Fruit fly (Drosophila melanogaster) whole organism, embryonic: ENCODE results near the gene CG43630.
A peak's percentile ranks its signal among the peaks of the same experiment; 100 is the strongest.

Experiments used
- BEAF-32 ChIP-seq: fragments of 200-800 bp; sonication (Bioruptor generic); optimal IDR thresholded peaks from 3 replicates; lab custom pipeline; 2017; ENCODE audit warnings: missing biosample characterization, missing genetic modification characterization, mild to moderate bottlenecking, moderate library complexity, missing genetic modification reagents
- BtbVII ChIP-seq: fragments of 200-800 bp; sonication (Bioruptor generic); optimal IDR thresholded peaks from 3 replicates; lab custom pipeline; 2017; ENCODE audit warnings: missing biosample characterization, mild to moderate bottlenecking, missing genetic modification characterization
- CG10366 ChIP-seq: fragments of 200-800 bp; sonication (Bioruptor generic); IDR thresholded peaks from 2 replicates; pipeline ENCODE4 v1.3.6; 2022; ENCODE audit warnings: missing biosample characterization, missing genetic modification characterization
- CG10543 ChIP-seq: fragments of 200-800 bp; sonication (Bioruptor generic); optimal IDR thresholded peaks from 3 replicates; lab custom pipeline; 2017; ENCODE audit warnings: missing biosample characterization, mild to moderate bottlenecking, missing genetic modification characterization, moderate library complexity
- CG11398 ChIP-seq: fragments of 200-800 bp; sonication (Bioruptor generic); optimal IDR thresholded peaks from 2 replicates; lab custom pipeline; 2016; ENCODE audit warnings: missing biosample characterization, missing genetic modification characterization
- CG12155 ChIP-seq: fragments of 200-800 bp; sonication (Bioruptor generic); optimal IDR thresholded peaks from 3 replicates; lab custom pipeline; 2016; ENCODE audit warnings: missing biosample characterization, missing genetic modification characterization
- CG14965 ChIP-seq: fragments of 200-800 bp; sonication (Bioruptor generic); optimal IDR thresholded peaks from 2 replicates; lab custom pipeline; 2016; ENCODE audit warnings: missing biosample characterization, missing genetic modification characterization, borderline replicate concordance
- CG15011 ChIP-seq: fragments of 200-800 bp; sonication (Bioruptor generic); optimal IDR thresholded peaks from 3 replicates; lab custom pipeline; 2018; ENCODE audit warnings: missing biosample characterization, mild to moderate bottlenecking, missing genetic modification characterization
- CG15269 ChIP-seq: fragments of 200-800 bp; sonication (Bioruptor generic); optimal IDR thresholded peaks from 2 replicates; lab custom pipeline; 2018; ENCODE audit warnings: missing biosample characterization, mild to moderate bottlenecking, missing genetic modification characterization, moderate library complexity
- CG18262 ChIP-seq: fragments of 200-800 bp; optimal IDR thresholded peaks from 3 replicates; lab custom pipeline; 2019; ENCODE audit warnings: missing biosample characterization, mild to moderate bottlenecking, missing genetic modification characterization, moderate library complexity
- CG2116 ChIP-seq: fragments of 200-800 bp; sonication (Bioruptor generic); optimal IDR thresholded peaks from 3 replicates; lab custom pipeline; 2018; ENCODE audit warnings: missing biosample characterization, mild to moderate bottlenecking, missing genetic modification characterization
- CG2120 ChIP-seq: fragments of 200-800 bp; sonication (Bioruptor generic); optimal IDR thresholded peaks from 3 replicates; lab custom pipeline; 2016; ENCODE audit warnings: missing biosample characterization, missing genetic modification characterization
- CG30020 ChIP-seq: fragments of 200-800 bp; optimal IDR thresholded peaks from 2 replicates; lab custom pipeline; 2019; ENCODE audit warnings: missing biosample characterization, mild to moderate bottlenecking, missing genetic modification characterization, moderate library complexity
- CG3281 ChIP-seq: fragments of 200-800 bp; sonication (Bioruptor generic); optimal IDR thresholded peaks from 3 replicates; lab custom pipeline; 2017; ENCODE audit warnings: missing biosample characterization, mild to moderate bottlenecking, missing genetic modification characterization
- CG34224 ChIP-seq: fragments of 200-800 bp; sonication (Bioruptor generic); IDR thresholded peaks from 3 replicates; pipeline ENCODE4 v1.3.6; 2022; ENCODE audit warnings: missing biosample characterization, missing genetic modification characterization; ENCODE audit not compliant: partially characterized antibody
- CG34422 ChIP-seq: fragments of 200-800 bp; sonication (Bioruptor generic); IDR thresholded peaks from 3 replicates; pipeline ENCODE4 v1.3.6; 2022; ENCODE audit warnings: missing biosample characterization, missing genetic modification characterization
- CG5245 ChIP-seq: fragments of 200-800 bp; sonication (Bioruptor generic); optimal IDR thresholded peaks from 3 replicates; lab custom pipeline; 2016; ENCODE audit warnings: missing biosample characterization, missing genetic modification characterization
- CG7987 ChIP-seq: fragments of 200-800 bp; sonication (Bioruptor generic); optimal IDR thresholded peaks from 2 replicates; lab custom pipeline; 2018; ENCODE audit warnings: missing biosample characterization, mild to moderate bottlenecking, missing genetic modification characterization, moderate library complexity
- CG9215 ChIP-seq: fragments of 200-800 bp; sonication (Bioruptor generic); IDR thresholded peaks from 2 replicates; pipeline ENCODE4 v1.3.6; 2022; ENCODE audit warnings: missing biosample characterization, missing genetic modification characterization
- CG9727 ChIP-seq: fragments of 200-800 bp; sonication (Bioruptor generic); optimal IDR thresholded peaks from 3 replicates; lab custom pipeline; 2017; ENCODE audit warnings: missing biosample characterization, mild to moderate bottlenecking, missing genetic modification characterization
- D19A ChIP-seq: fragments of 200-800 bp; optimal IDR thresholded peaks from 3 replicates; lab custom pipeline; 2019; ENCODE audit warnings: missing biosample characterization, mild to moderate bottlenecking, missing genetic modification characterization, moderate library complexity
- Dek ChIP-seq: fragments of 200-800 bp; sonication (Bioruptor generic); optimal IDR thresholded peaks from 3 replicates; lab custom pipeline; 2019; ENCODE audit warnings: missing biosample characterization, mild to moderate bottlenecking, missing genetic modification characterization, moderate library complexity
- Elba2 ChIP-seq: fragments of 200-800 bp; sonication (Bioruptor generic); optimal IDR thresholded peaks from 3 replicates; lab custom pipeline; 2016; ENCODE audit warnings: missing biosample characterization, missing genetic modification characterization
- H2.0 ChIP-seq: fragments of 200-800 bp; sonication (Bioruptor generic); IDR thresholded peaks from 2 replicates; pipeline ENCODE4 v1.3.6; 2022; ENCODE audit warnings: missing biosample characterization, missing genetic modification characterization
- HLHmδ ChIP-seq: fragments of 200-800 bp; sonication (Bioruptor generic); optimal IDR thresholded peaks from 2 replicates; lab custom pipeline; 2018; ENCODE audit warnings: missing biosample characterization, mild to moderate bottlenecking, missing genetic modification characterization, moderate library complexity
- Hand ChIP-seq: fragments of 200-800 bp; sonication (Bioruptor generic); optimal IDR thresholded peaks from 2 replicates; lab custom pipeline; 2017; ENCODE audit warnings: mild to moderate bottlenecking, missing biosample characterization, missing genetic modification reagents, missing genetic modification characterization
- HmgZ ChIP-seq: fragments of 200-800 bp; sonication (Bioruptor generic); optimal IDR thresholded peaks from 2 replicates; lab custom pipeline; 2018; ENCODE audit warnings: missing biosample characterization, mild to moderate bottlenecking, missing genetic modification characterization
- Hmx ChIP-seq: fragments of 200-800 bp; sonication (Bioruptor generic); optimal IDR thresholded peaks from 2 replicates; lab custom pipeline; 2016; ENCODE audit warnings: missing biosample characterization, missing genetic modification characterization
- Mrtf ChIP-seq: fragments of 200-800 bp; sonication (Bioruptor generic); IDR thresholded peaks from 3 replicates; pipeline ENCODE4 v1.3.6; 2022; ENCODE audit warnings: missing biosample characterization, missing genetic modification characterization
- Rx ChIP-seq: fragments of 200-800 bp; sonication (Bioruptor generic); IDR thresholded peaks from 2 replicates; pipeline ENCODE4 v1.3.6; 2022; ENCODE audit warnings: missing biosample characterization, missing genetic modification characterization
- Sox100B ChIP-seq: fragments of 200-800 bp; sonication (Bioruptor generic); optimal IDR thresholded peaks from 3 replicates; lab custom pipeline; 2018; ENCODE audit warnings: missing biosample characterization, mild to moderate bottlenecking, missing genetic modification characterization
- Spps ChIP-seq: fragments of 200-800 bp; sonication (Bioruptor generic); optimal IDR thresholded peaks from 2 replicates; lab custom pipeline; 2018; ENCODE audit warnings: missing biosample characterization, mild to moderate bottlenecking, missing genetic modification characterization
- Usf ChIP-seq: fragments of 200-800 bp; sonication (Bioruptor generic); optimal IDR thresholded peaks from 2 replicates; lab custom pipeline; 2017; ENCODE audit warnings: missing genotype, missing biosample characterization, missing genetic modification characterization
- aop ChIP-seq: fragments of 200-800 bp; sonication (Bioruptor generic); IDR thresholded peaks from 2 replicates; pipeline ENCODE4 v1.3.6; 2022; ENCODE audit warnings: missing biosample characterization, missing genetic modification characterization
- crp ChIP-seq, 2 experiments: fragments of 200-800 bp; sonication (Bioruptor generic); optimal IDR thresholded peaks; 2 replicates in 1 of 2; 3 replicates in 1 of 2; lab custom pipeline; 2017; ENCODE audit warnings: missing biosample characterization in 2 of 2, missing genetic modification characterization in 2 of 2, mild to moderate bottlenecking in 1 of 2, moderate library complexity in 1 of 2
- ems ChIP-seq: fragments of 200-800 bp; sonication (Bioruptor generic); optimal IDR thresholded peaks from 3 replicates; lab custom pipeline; 2016; ENCODE audit warnings: missing biosample characterization, missing genetic modification characterization
- exex ChIP-seq: fragments of 200-800 bp; sonication (Bioruptor generic); optimal IDR thresholded peaks from 4 replicates; lab custom pipeline; 2018; ENCODE audit warnings: missing biosample characterization, mild to moderate bottlenecking, missing genetic modification characterization, moderate library complexity
- ftz-f1 ChIP-seq: fragments of 200-800 bp; sonication (Bioruptor generic); optimal IDR thresholded peaks from 2 replicates; lab custom pipeline; 2016; ENCODE audit warnings: missing biosample characterization, missing genetic modification characterization
- grau ChIP-seq: fragments of 200-800 bp; optimal IDR thresholded peaks from 3 replicates; lab custom pipeline; 2019; ENCODE audit warnings: missing biosample characterization, mild to moderate bottlenecking, missing genetic modification characterization, moderate library complexity
- ind ChIP-seq: fragments of 200-800 bp; sonication (Bioruptor generic); optimal IDR thresholded peaks from 3 replicates; lab custom pipeline; 2016; ENCODE audit warnings: missing biosample characterization, missing genetic modification characterization
- insv ChIP-seq, 2 experiments: fragments of 200-800 bp; sonication (Bioruptor generic); optimal IDR thresholded peaks; 3 replicates each; lab custom pipeline; 2016 to 2018; ENCODE audit warnings: missing biosample characterization in 2 of 2, missing genetic modification characterization in 2 of 2
- lilli ChIP-seq: fragments of 200-800 bp; sonication (Bioruptor generic); optimal IDR thresholded peaks from 3 replicates; lab custom pipeline; 2016; ENCODE audit warnings: missing biosample characterization, missing genetic modification characterization
- prd ChIP-seq, 3 experiments: fragments of >200 bp in 2 of 3; fragments of 200-800 bp in 1 of 3; sonication (Bioruptor generic) in 1 of 3; optimal IDR thresholded peaks in 2 of 3; IDR thresholded peaks in 1 of 3; 2 replicates in 2 of 3; 3 replicates in 1 of 3; pipeline versions ENCODE4 v1.3.6 to Lab custom; 2017 to 2022; ENCODE audit warnings: missing biosample characterization in 1 of 3, missing genetic modification characterization in 1 of 3
- slou ChIP-seq: fragments of 200-800 bp; sonication (Bioruptor generic); optimal IDR thresholded peaks from 3 replicates; lab custom pipeline; 2016; ENCODE audit warnings: missing biosample characterization, missing genetic modification characterization
- tgo ChIP-seq: fragments of 200-800 bp; sonication (Bioruptor generic); IDR thresholded peaks from 3 replicates; pipeline ENCODE4 v1.3.6; 2022; ENCODE audit warnings: missing biosample characterization, missing genetic modification characterization
- ttk ChIP-seq: fragments of 200-800 bp; sonication (Bioruptor generic); IDR thresholded peaks from 2 replicates; pipeline ENCODE4 v2.1.2; 2022; ENCODE audit warnings: missing biosample characterization, missing genetic modification characterization
- vnd ChIP-seq: fragments of 200-800 bp; sonication (Bioruptor generic); IDR thresholded peaks from 3 replicates; pipeline ENCODE4 v1.3.6; 2022; ENCODE audit warnings: missing biosample characterization, missing genetic modification characterization; ENCODE audit not compliant: partially characterized antibody
- zen ChIP-seq: fragments of 200-800 bp; sonication (Bioruptor generic); optimal IDR thresholded peaks from 3 replicates; lab custom pipeline; 2018; ENCODE audit warnings: missing biosample characterization, mild to moderate bottlenecking, missing genetic modification characterization, moderate library complexity

CG43630 gene

DNA sequence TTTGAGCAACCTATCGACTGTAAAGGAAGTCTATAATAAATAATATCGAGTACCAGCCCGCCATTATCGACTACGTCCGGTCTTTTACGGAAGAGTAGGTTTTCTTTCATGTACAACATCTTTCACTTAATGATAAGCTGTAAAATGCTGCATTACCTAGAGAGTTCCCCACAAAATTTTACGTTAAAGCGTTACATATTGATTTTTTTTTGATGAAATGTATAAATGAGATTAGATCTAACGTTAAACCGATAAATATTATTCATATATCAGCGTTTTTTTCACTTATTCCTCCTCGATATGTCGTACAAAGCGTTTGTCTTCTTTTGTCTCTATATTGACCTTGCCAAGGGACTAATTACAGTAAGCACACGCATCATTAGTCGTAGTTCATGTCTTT, 41.4 kb downstream of the CG43630 start, which contains the start of gene CG11598:
Gene CG11598, plus strand, starts transcription at position 301 of the 400 bp plus-strand sequence.
- no peak for TF ChIP-seq CG5245
- TF ChIP-seq CG10366 (GFP tag; lab: Robert Waterston, UW): no peak
- no peak for TF ChIP-seq aop (GFP tag; lab: Robert Waterston, UW)
- TF ChIP-seq CG7987 (GFP tag; lab: Kevin White, UChicago): no peak
- TF ChIP-seq CG11398: no peak
- TF ChIP-seq Rx (GFP tag; lab: Robert Waterston, UW): no peak

DNA sequence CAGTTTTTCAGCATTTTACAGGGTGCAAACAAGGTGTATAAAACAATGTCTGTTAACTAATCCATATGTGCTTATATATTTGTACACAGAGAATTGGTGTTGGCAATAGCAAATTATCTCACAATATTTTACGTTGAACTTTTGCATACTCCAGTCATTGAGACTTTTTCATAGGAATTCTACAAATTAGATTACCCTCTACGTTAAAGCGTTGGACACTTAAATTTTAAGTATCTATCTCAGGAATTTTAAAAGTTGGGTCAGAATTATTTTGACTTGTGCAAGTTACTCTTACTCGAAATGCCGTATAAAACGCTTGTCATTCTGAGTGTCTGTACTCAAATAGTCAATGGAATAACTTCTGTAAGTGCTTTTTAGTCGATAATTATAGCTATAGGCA, 43.0 kb downstream of the CG43630 start, which contains the start of gene CG18530:
Gene CG18530, plus strand, starts transcription at position 301 of the 400 bp plus-strand sequence.
- TF ChIP-seq CG34224 (GFP tag; lab: Robert Waterston, UW) (no peak), CG10543 (GFP tag; lab: Kevin White, UChicago) (no peak), D19A (tag; lab: Kevin White, UChicago) (no peak), slou (no peak), Spps (tag; lab: Kevin White, UChicago) (no peak), CG3281 (GFP tag; lab: Kevin White, UChicago) (no peak), tgo (GFP tag; lab: Robert Waterston, UW) (no peak), Sox100B (GFP tag; lab: Kevin White, UChicago) (no peak), CG2120 (no peak), Dek (tag; lab: Kevin White, UChicago) (no peak), Usf (GFP tag; lab: Kevin White, UChicago) (no peak), CG2116 (GFP tag; lab: Kevin White, UChicago) (no peak), BtbVII (GFP tag; lab: Kevin White, UChicago) (no peak), CG18262 (tag; lab: Kevin White, UChicago) (no peak), ftz-f1 (GFP tag; lab: Kevin White, UChicago) (no peak), CG15269 (tag; lab: Kevin White, UChicago) (no peak)

DNA sequence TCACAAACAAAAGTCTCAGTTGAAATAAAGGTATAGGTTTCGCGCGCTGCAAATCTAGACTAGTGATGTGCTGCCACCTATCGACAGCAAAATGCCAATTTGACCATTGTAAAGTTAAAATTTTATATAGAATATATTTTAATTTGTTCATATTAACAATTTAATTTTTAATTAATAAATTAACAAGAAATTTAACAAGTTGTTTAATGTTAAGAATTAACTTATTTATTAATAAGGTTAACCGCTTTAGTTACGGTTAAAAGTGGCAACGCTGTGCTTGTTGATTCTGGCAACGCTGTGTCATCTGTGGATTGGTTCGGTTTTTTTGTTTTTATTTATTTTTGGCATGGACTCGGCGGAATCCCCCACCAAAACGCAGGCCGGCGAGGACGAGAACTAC, 45.7 kb downstream of the CG43630 start, which contains the start of gene Not10:
Gene Not10, plus strand, starts transcription at position 279 of the 400 bp plus-strand sequence.
- TF ChIP-seq exex: no peak
- TF ChIP-seq H2.0 (GFP tag; lab: Robert Waterston, UW): no peak
- no peak for TF ChIP-seq grau (tag; lab: Kevin White, UChicago)
- no peak for TF ChIP-seq Mrtf
- no peak for TF ChIP-seq HLHmδ (GFP tag; lab: Kevin White, UChicago)
- no peak for TF ChIP-seq Hand (GFP tag; lab: Kevin White, UChicago)
- no peak for TF ChIP-seq CG14965 (GFP tag; lab: Kevin White, UChicago)
- TF ChIP-seq HmgZ (tag; lab: Kevin White, UChicago): peak; percentile 35
- peak; percentile 44 for TF ChIP-seq ind (GFP tag; lab: Kevin White, UChicago)
- no peak for TF ChIP-seq ttk (GFP tag; lab: Robert Waterston, UW)
- TF ChIP-seq CG15011 (GFP tag; lab: Kevin White, UChicago): no peak
- peak; percentile 72 for TF ChIP-seq BEAF-32 (GFP tag; lab: Kevin White, UChicago)
- peak in 1 of 2 experiments; percentile 8 for TF ChIP-seq crp (GFP tag; optimal IDR thresholded peaks at IDR 0.05; lab: Kevin White, UChicago)
- peak; percentile 61 for TF ChIP-seq CG30020 (tag; lab: Kevin White, UChicago)
- TF ChIP-seq insv (GFP tag; optimal IDR thresholded peaks at IDR 0.05; lab: Kevin White, UChicago): peak in 1 of 2 experiments; percentile 19
- no peak for TF ChIP-seq CG9215 (GFP tag; lab: Robert Waterston, UW)
- TF ChIP-seq CG34422 (GFP tag; lab: Robert Waterston, UW): no peak
- TF ChIP-seq vnd (GFP tag; lab: Robert Waterston, UW): peak; percentile 63; the same call in 2 of the 3 replicates
- peak; percentile 23 for TF ChIP-seq zen
- no peak for TF ChIP-seq CG9727
- TF ChIP-seq CG12155 (GFP tag; lab: Kevin White, UChicago): peak; percentile 38
- TF ChIP-seq Hmx: no peak
- TF ChIP-seq lilli (GFP tag; lab: Kevin White, UChicago): peak; percentile 36
- no peak for TF ChIP-seq ems (GFP tag; lab: Kevin White, UChicago)
- TF ChIP-seq Elba2 (GFP tag; lab: Kevin White, UChicago): no peak
- TF ChIP-seq prd (optimal IDR thresholded peaks at IDR 0.05; lab: Kevin White, UChicago): no peak
- peak; percentile 60 for TF ChIP-seq prd (GFP tag; IDR thresholded peaks at IDR 0.05; lab: Robert Waterston, UW)
